Fruit fly (Drosophila melanogaster): Measurements from ENCODE around the gene CD98hc.
A peak's percentile ranks its signal among the peaks of the same experiment; 100 is the strongest.

The CD98hc gene

dm6 chr3R:7980222-7980621 lies 2.0 kb upstream of the CD98hc start, which contains the start of gene Sfp84E:
Sfp84E (minus strand) TSS chr3R:7980322.
- TF ChIP-seq CG16813 (GFP tag; IDR thresholded peaks at IDR 0.05; ENCODE audit: partially characterized antibody): no peak

dm6 chr3R:7977011-7977925 lies 960 bp downstream of the CD98hc start:
- peak; percentile 84 for TF ChIP-seq CG12659 (GFP tag; optimal IDR thresholded peaks at IDR 0.05)
- no peak for TF ChIP-seq bowl (GFP tag; IDR thresholded peaks at IDR 0.05)
- TF ChIP-seq psq (GFP tag; optimal IDR thresholded peaks at IDR 0.05): no peak
- TF ChIP-seq otp (GFP tag; IDR thresholded peaks at IDR 0.05): no peak
- no peak for TF ChIP-seq CG17612 (GFP tag; IDR thresholded peaks at IDR 0.05)
- TF ChIP-seq ems (GFP tag; optimal IDR thresholded peaks at IDR 0.05): no peak
- peak; percentile 53 for TF ChIP-seq gsb-n (tag; optimal IDR thresholded peaks at IDR 0.05)
- TF ChIP-seq cas (GFP tag; IDR thresholded peaks at IDR 0.05): no peak
- TF ChIP-seq CG1024 (GFP tag; IDR thresholded peaks at IDR 0.05): no peak
- TF ChIP-seq h (optimal IDR thresholded peaks at IDR 0.05): no peak
- TF ChIP-seq dimm (GFP tag; IDR thresholded peaks at IDR 0.05): no peak
- no peak for TF ChIP-seq fd102C (GFP tag; optimal IDR thresholded peaks at IDR 0.05)
- no peak for TF ChIP-seq run (tag; optimal IDR thresholded peaks at IDR 0.05)
- TF ChIP-seq CG7928 (GFP tag; optimal IDR thresholded peaks at IDR 0.05): no peak
- peak; percentile 98 for TF ChIP-seq pzg (GFP tag; optimal IDR thresholded peaks at IDR 0.05)
- no peak for TF ChIP-seq Eip74EF (GFP tag; optimal IDR thresholded peaks at IDR 0.05)
- peak; percentile 80 for TF ChIP-seq trem (tag; optimal IDR thresholded peaks at IDR 0.05)
- TF ChIP-seq CG14710 (tag; optimal IDR thresholded peaks at IDR 0.05): peak; percentile 52
- TF ChIP-seq NC2α (GFP tag; optimal IDR thresholded peaks at IDR 0.05): peak; percentile 42
- no peak for TF ChIP-seq CG10209 (GFP tag; optimal IDR thresholded peaks at IDR 0.05)
- TF ChIP-seq mam (GFP tag; optimal IDR thresholded peaks at IDR 0.05): peak; percentile 13
- no peak for TF ChIP-seq CG13775 (GFP tag; optimal IDR thresholded peaks at IDR 0.05)
- no peak for TF ChIP-seq CG18599 (GFP tag; optimal IDR thresholded peaks at IDR 0.05)
- TF ChIP-seq CG2202 (tag; optimal IDR thresholded peaks at IDR 0.05): peak; percentile 28
- TF ChIP-seq Mes4 (GFP tag; optimal IDR thresholded peaks at IDR 0.05): no peak
- no peak for TF ChIP-seq Drgx (GFP tag; IDR thresholded peaks at IDR 0.05)
- TF ChIP-seq CG18619 (GFP tag; optimal IDR thresholded peaks at IDR 0.05): no peak
- peak; percentile 21; the same call in 1 of the 3 replicates for TF ChIP-seq row (GFP tag; IDR thresholded peaks at IDR 0.05)
- TF ChIP-seq CG8944 (GFP tag; optimal IDR thresholded peaks at IDR 0.05): no peak
- TF ChIP-seq CG1602 (GFP tag; optimal IDR thresholded peaks at IDR 0.05): no peak
- TF ChIP-seq CG10565 (GFP tag; optimal IDR thresholded peaks at IDR 0.05): no peak
- TF ChIP-seq Hsf (GFP tag; optimal IDR thresholded peaks at IDR 0.05): no peak
- TF ChIP-seq CG17186 (GFP tag; optimal IDR thresholded peaks at IDR 0.05): peak; percentile 39
- TF ChIP-seq dati (GFP tag; IDR thresholded peaks at IDR 0.05): no peak
- TF ChIP-seq sug (tag; optimal IDR thresholded peaks at IDR 0.05): peak; percentile 62
- peak; percentile 50 for TF ChIP-seq Sry-δ (GFP tag; optimal IDR thresholded peaks at IDR 0.05)
- TF ChIP-seq vvl (GFP tag; IDR thresholded peaks at IDR 0.05): 0 out of 2 replicates have a peak, but pooled peaks have one; percentile 47
- peak; percentile 96 for TF ChIP-seq onecut (GFP tag; IDR thresholded peaks at IDR 0.05)
- 0 out of 2 replicates have a peak, but pooled peaks have one; percentile 6 for TF ChIP-seq lmd (GFP tag; IDR thresholded peaks at IDR 0.05)
- no peak for TF ChIP-seq Gsc (GFP tag; IDR thresholded peaks at IDR 0.05)
- TF ChIP-seq CG10979 (tag; optimal IDR thresholded peaks at IDR 0.05): peak; percentile 5
- TF ChIP-seq C15 (GFP tag; IDR thresholded peaks at IDR 0.05): no peak
- TF ChIP-seq HLH54F (GFP tag; optimal IDR thresholded peaks at IDR 0.05): no peak
- TF ChIP-seq CG30020 (tag; optimal IDR thresholded peaks at IDR 0.05): peak; percentile 56
- no peak for TF ChIP-seq Trl (optimal IDR thresholded peaks at IDR 0.05)
- TF ChIP-seq Trl (GFP tag; optimal IDR thresholded peaks at IDR 0.05): no peak
- TF ChIP-seq sr (GFP tag; IDR thresholded peaks at IDR 0.05): peak; percentile 59; the same call in 1 of the 3 replicates
